Fruit fly (Drosophila melanogaster): ENCODE measurements around the gene Tace.

- TF ChIP-seq Pif1B (GFP tag; optimal IDR thresholded peaks at IDR 0.05) (peak; percentile 8), Snoo (tag; optimal IDR thresholded peaks at IDR 0.05) (no peak), CG8159 (tag; optimal IDR thresholded peaks at IDR 0.05) (no peak), CG12605 (GFP tag; IDR thresholded peaks at IDR 0.05) (peak; percentile 65), D1 (tag; optimal IDR thresholded peaks at IDR 0.05) (no peak), rn (GFP tag; IDR thresholded peaks at IDR 0.05) (peak; percentile 62; the same call in 1 of the 2 replicates), CG9948 (tag; optimal IDR thresholded peaks at IDR 0.05) (no peak), fd96Ca (GFP tag; IDR thresholded peaks at IDR 0.05) (peak; percentile 83), CG8301 (tag; optimal IDR thresholded peaks at IDR 0.05) (peak; percentile 63), CG32121 (GFP tag; IDR thresholded peaks at IDR 0.05) (peak; percentile 71), gl (tag; optimal IDR thresholded peaks at IDR 0.05) (no peak)
Observed at dm6 chr3R:29982027-29982426, 18.3 kb upstream of the Tace start.

Data from whole organism, pupa.